Fruit fly (Drosophila melanogaster) Kc167 (cell line): ENCODE data around the gene mRpL14.

Source experiments
- Myc ChIP-seq: fragments of >200 bp; optimal IDR thresholded peaks from 2 replicates; lab custom pipeline; 2017; ENCODE audit warnings: missing external identifiers
- Sin3A ChIP-seq: fragments of >200 bp; optimal IDR thresholded peaks from 2 replicates; lab custom pipeline; 2018; ENCODE audit warnings: missing external identifiers
- h ChIP-seq: fragments of >200 bp; optimal IDR thresholded peaks from 3 replicates; lab custom pipeline; 2018; ENCODE audit warnings: missing external identifiers
- insv ChIP-seq: fragments of >200 bp; optimal IDR thresholded peaks from 3 replicates; lab custom pipeline; 2018; ENCODE audit warnings: missing external identifiers
- psq ChIP-seq: fragments of >200 bp; optimal IDR thresholded peaks from 2 replicates; lab custom pipeline; 2017; ENCODE audit warnings: missing external identifiers
- ttk ChIP-seq: sonication (Bioruptor generic); optimal IDR thresholded peaks from 2 replicates; lab custom pipeline; 2017; ENCODE audit warnings: missing external identifiers

Gene mRpL14

DNA sequence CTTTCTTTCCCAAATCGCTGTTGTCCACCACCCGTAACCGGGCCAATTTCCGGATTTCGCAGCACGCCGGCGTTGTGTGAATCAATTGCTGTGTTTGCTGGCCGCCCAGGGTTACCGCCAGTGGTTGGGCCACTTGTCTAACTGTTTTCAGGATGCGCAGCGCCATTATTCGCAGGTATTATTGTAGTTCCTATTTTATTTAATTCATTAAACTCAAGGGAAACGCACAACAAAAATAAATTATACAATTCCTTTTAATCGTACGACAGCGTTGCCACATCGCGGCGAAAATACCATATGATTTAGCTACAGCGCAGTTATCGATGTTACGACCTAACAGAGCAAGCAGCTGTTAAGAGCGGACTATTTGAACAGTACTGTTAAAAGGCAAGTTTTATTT, at the start of gene mRpL14:
Gene mRpL14, minus strand, starts transcription at position 280 of the 400 bp plus-strand sequence.
- no peak for TF ChIP-seq ttk (lab: Kevin White, UChicago)
- TF ChIP-seq Myc = no peak
- TF ChIP-seq insv (lab: Kevin White, UChicago) = no peak
- no peak for TF ChIP-seq Sin3A (lab: Kevin White, UChicago)
- no peak for TF ChIP-seq h
- no peak for TF ChIP-seq psq

dm6 chrX:2387579-2388362, 43.3 kb upstream of the mRpL14 start, which contains the start of gene PsGEF:
Gene PsGEF (minus strand): TSS chrX:2387664.
- TF ChIP-seq Sin3A (lab: Kevin White, UChicago) = no peak

- TF ChIP-seq ttk (lab: Kevin White, UChicago) (no peak), insv (lab: Kevin White, UChicago) (no peak), psq (no peak), Sin3A (lab: Kevin White, UChicago) (no peak), Myc (no peak), h (no peak)
Measured at dm6 chrX:2383121-2383848, 38.8 kb upstream of the mRpL14 start.

DNA sequence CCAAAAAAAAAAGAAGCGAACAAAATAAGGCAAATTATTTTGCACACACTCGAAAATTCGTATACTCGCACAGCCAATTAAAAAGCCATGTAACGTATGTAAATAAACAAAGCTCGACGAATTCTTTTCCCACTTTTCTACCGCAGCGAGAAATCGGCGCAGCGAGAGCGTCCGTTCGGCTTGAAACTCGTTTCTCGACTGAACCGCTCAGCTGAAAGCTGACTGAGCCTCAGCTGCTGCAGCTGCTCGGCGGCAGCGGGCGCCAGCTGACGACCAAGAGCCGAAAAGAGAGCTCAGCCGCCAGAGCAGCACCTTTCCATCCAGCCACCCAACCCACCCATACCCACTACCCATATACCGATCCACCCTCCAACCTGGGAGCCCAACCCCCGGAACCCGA, 21.7 kb upstream of the mRpL14 start, which contains the start of gene CG2841:
Gene CG2841, minus strand, starts transcription at position 186 of the 400 bp plus-strand sequence.
- TF ChIP-seq Myc = no peak
- TF ChIP-seq ttk (lab: Kevin White, UChicago) = no peak
- TF ChIP-seq psq = no peak
- TF ChIP-seq Sin3A (lab: Kevin White, UChicago) = no peak
- no peak for TF ChIP-seq insv (lab: Kevin White, UChicago)
- no peak for TF ChIP-seq h

DNA sequence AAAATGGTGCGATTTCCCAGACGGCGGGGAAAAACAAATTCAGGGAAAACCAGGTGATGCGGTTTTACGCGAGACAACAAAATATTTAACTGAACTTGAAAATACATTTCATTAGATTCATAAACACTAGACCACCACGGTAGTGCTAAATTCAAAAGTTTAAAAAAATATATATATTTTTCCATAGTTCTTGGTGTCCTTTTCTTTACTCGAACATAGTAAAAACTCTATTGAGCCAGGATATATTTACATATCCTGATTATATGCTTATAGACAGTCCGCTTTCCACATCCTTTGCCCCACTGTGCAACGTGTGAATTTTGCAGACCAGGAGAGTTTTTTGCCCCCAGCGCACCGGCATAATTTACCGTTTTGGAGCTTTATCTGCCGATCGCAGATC, 21.0 kb upstream of the mRpL14 start:
- TF ChIP-seq h (no peak), Myc (no peak), Sin3A (lab: Kevin White, UChicago) (no peak), psq (no peak), ttk (lab: Kevin White, UChicago) (no peak), insv (lab: Kevin White, UChicago) (no peak)

dm6 chrX:2363733-2364132, 19.3 kb upstream of the mRpL14 start:
- TF ChIP-seq insv (lab: Kevin White, UChicago) (no peak), psq (no peak), Sin3A (lab: Kevin White, UChicago) (no peak), Myc (no peak)

dm6 chrX:2362414-2362813, 18.0 kb upstream of the mRpL14 start:
- no peak for TF ChIP-seq psq
- no peak for TF ChIP-seq h
- no peak for TF ChIP-seq insv (lab: Kevin White, UChicago)
- no peak for TF ChIP-seq ttk (lab: Kevin White, UChicago)
- no peak for TF ChIP-seq Myc
- no peak for TF ChIP-seq Sin3A (lab: Kevin White, UChicago)

dm6 chrX:2360992-2361391, 16.5 kb upstream of the mRpL14 start:
- no peak for TF ChIP-seq insv (lab: Kevin White, UChicago)
- TF ChIP-seq Myc = no peak
- TF ChIP-seq Sin3A (lab: Kevin White, UChicago) = no peak
- no peak for TF ChIP-seq ttk (lab: Kevin White, UChicago)
- TF ChIP-seq h = no peak
- TF ChIP-seq psq = no peak

DNA sequence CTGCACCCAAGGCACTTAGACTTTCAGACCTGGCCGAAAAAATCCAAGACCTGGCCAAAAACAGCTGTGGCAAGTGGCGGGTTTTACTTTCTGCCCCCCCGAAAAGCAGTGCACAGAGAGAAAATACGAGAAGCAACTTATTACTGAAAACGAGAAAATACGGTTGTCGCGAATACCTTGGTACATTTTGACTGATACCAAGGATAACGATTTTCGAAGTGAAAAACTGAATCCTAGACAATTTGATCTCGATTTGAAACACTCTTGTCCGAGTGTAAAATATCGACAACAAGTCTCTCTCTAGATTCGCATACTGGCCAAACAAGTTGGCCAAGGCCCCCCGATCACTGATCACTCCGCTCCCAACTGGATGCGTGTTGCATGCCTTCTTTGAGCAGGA, 15.4 kb upstream of the mRpL14 start:
- TF ChIP-seq insv (lab: Kevin White, UChicago) (no peak), h (no peak)

DNA sequence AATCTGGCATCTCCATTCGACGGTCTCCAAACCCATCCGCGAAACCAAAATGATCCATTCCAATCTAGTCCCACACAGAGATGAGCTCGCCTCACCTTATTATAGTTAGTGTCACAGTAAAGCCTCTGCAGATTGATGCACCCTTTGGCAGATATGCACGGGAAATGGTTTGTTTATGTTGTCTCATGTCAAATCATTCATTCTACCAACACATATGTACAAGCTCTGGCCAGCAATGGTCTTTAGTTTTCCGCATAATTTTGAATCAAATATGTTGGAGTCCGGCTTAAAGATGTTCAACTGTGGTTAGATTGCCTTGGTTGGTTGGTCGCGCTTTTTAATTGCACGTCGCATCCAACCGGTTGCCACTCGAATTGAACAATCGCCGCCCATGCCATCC, 13.7 kb upstream of the mRpL14 start:
- TF ChIP-seq ttk (lab: Kevin White, UChicago) (no peak), insv (lab: Kevin White, UChicago) (no peak), h (no peak), psq (no peak), Myc (no peak), Sin3A (lab: Kevin White, UChicago) (no peak)

- TF ChIP-seq Sin3A (lab: Kevin White, UChicago) (no peak), ttk (lab: Kevin White, UChicago) (no peak), h (no peak), psq (no peak), insv (lab: Kevin White, UChicago) (no peak), Myc (no peak)
Measured at dm6 chrX:2356441-2356840, 12.0 kb upstream of the mRpL14 start.

DNA sequence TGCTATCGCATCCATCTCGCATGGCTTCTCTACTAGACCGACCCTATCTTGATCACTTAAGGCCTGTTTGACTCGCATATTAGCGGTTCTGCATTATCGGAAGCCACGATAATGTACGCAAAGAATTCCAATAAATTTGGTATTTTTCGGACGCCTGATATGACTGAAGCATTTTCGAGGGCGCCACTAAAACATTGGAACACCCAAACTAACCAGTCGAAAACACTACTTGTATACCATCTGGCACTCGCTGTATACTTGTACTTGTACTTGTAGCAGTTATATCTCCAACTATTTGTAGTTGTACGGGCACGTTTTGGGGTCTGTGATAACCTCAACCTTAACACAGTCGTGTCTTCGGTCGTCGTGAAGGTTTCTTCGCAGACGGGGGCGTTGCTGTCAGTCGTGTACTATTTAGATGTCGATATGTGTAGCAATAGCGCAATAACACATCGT, 11.1 kb upstream of the mRpL14 start:
- TF ChIP-seq Myc (no peak), psq (no peak), Sin3A (lab: Kevin White, UChicago) (no peak), ttk (lab: Kevin White, UChicago) (no peak), insv (lab: Kevin White, UChicago) (no peak), h (no peak)

DNA sequence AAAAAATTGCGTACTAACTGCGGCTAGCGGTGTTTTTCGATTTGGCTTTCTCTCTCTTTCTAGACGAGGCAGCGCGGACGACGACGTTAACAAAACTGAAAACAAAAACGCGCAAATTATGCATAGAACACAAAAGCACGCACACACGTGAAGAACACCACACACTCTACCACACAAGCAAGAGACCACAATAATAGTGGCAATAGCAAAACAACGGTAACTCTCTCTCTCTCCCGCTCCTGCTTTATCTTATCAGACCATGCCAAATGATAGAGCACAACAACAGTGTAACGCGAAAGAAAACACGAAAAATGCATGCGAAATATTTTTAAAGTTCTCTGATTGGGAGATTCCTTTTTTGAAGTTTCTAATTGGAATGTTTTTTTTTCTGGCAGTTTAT, 9.7 kb upstream of the mRpL14 start:
- TF ChIP-seq Sin3A (lab: Kevin White, UChicago) (no peak), psq (no peak), Myc (no peak)
